Fruit fly (Drosophila melanogaster): ENCODE results near the gene ovo.
A peak's percentile ranks its signal among the peaks of the same experiment; 100 is the strongest.

ovo gene

dm6 chrX:5030110-5030663 is 17.9 kb upstream of the ovo start:
- TF ChIP-seq pan (optimal IDR thresholded peaks at IDR 0.05) (no peak), usp (GFP tag; optimal IDR thresholded peaks at IDR 0.05) (no peak), EcR (GFP tag; optimal IDR thresholded peaks at IDR 0.05) (no peak), psq (optimal IDR thresholded peaks at IDR 0.05) (no peak), Dll (optimal IDR thresholded peaks at IDR 0.05) (no peak), CG8478 (optimal IDR thresholded peaks at IDR 0.05) (no peak)

dm6 chrX:5031297-5031696 is 16.8 kb upstream of the ovo start:
- TF ChIP-seq Dll (optimal IDR thresholded peaks at IDR 0.05): no peak
- TF ChIP-seq usp (GFP tag; optimal IDR thresholded peaks at IDR 0.05): no peak
- TF ChIP-seq EcR (GFP tag; optimal IDR thresholded peaks at IDR 0.05): no peak
- no peak for TF ChIP-seq psq (optimal IDR thresholded peaks at IDR 0.05)
- no peak for TF ChIP-seq CG8478 (optimal IDR thresholded peaks at IDR 0.05)
- no peak for TF ChIP-seq pan (optimal IDR thresholded peaks at IDR 0.05)

- no peak for TF ChIP-seq pan (optimal IDR thresholded peaks at IDR 0.05)
Observed at dm6 chrX:5038411-5038810, 9.7 kb upstream of the ovo start.

- TF ChIP-seq CG8478 (optimal IDR thresholded peaks at IDR 0.05): no peak
- no peak for TF ChIP-seq pan (optimal IDR thresholded peaks at IDR 0.05)
- TF ChIP-seq Dll (optimal IDR thresholded peaks at IDR 0.05): no peak
Observed at dm6 chrX:5040098-5040497, 8.0 kb upstream of the ovo start.

- no peak for TF ChIP-seq CG8478 (optimal IDR thresholded peaks at IDR 0.05)
Observed at dm6 chrX:5041525-5042454, 6.3 kb upstream of the ovo start.

- peak; percentile 93 for TF ChIP-seq pan (optimal IDR thresholded peaks at IDR 0.05)
- TF ChIP-seq psq (optimal IDR thresholded peaks at IDR 0.05): no peak
- no peak for TF ChIP-seq EcR (GFP tag; optimal IDR thresholded peaks at IDR 0.05)
- no peak for TF ChIP-seq usp (GFP tag; optimal IDR thresholded peaks at IDR 0.05)
- TF ChIP-seq Dll (optimal IDR thresholded peaks at IDR 0.05): no peak
Observed at dm6 chrX:5044433-5045110, 3.5 kb upstream of the ovo start.

- TF ChIP-seq Dll (optimal IDR thresholded peaks at IDR 0.05): no peak
- no peak for TF ChIP-seq usp (GFP tag; optimal IDR thresholded peaks at IDR 0.05)
- TF ChIP-seq CG8478 (optimal IDR thresholded peaks at IDR 0.05): no peak
- TF ChIP-seq pan (optimal IDR thresholded peaks at IDR 0.05): no peak
- TF ChIP-seq EcR (GFP tag; optimal IDR thresholded peaks at IDR 0.05): no peak
- TF ChIP-seq psq (optimal IDR thresholded peaks at IDR 0.05): no peak
Observed at dm6 chrX:5045158-5045557, 2.9 kb upstream of the ovo start.

- TF ChIP-seq pan (optimal IDR thresholded peaks at IDR 0.05) (no peak), usp (GFP tag; optimal IDR thresholded peaks at IDR 0.05) (no peak), Dll (optimal IDR thresholded peaks at IDR 0.05) (no peak), CG8478 (optimal IDR thresholded peaks at IDR 0.05) (no peak), EcR (GFP tag; optimal IDR thresholded peaks at IDR 0.05) (no peak), psq (optimal IDR thresholded peaks at IDR 0.05) (no peak)
Observed at dm6 chrX:5046256-5046894, 1.7 kb upstream of the ovo start.

- TF ChIP-seq psq (optimal IDR thresholded peaks at IDR 0.05) (no peak), Dll (optimal IDR thresholded peaks at IDR 0.05) (no peak), EcR (GFP tag; optimal IDR thresholded peaks at IDR 0.05) (no peak), usp (GFP tag; optimal IDR thresholded peaks at IDR 0.05) (no peak), CG8478 (optimal IDR thresholded peaks at IDR 0.05) (no peak), pan (optimal IDR thresholded peaks at IDR 0.05) (no peak)
Observed at dm6 chrX:5046895-5047306, 1.2 kb upstream of the ovo start.

dm6 chrX:5051049-5051448 is 3.0 kb downstream of the ovo start:
- no peak for TF ChIP-seq pan (optimal IDR thresholded peaks at IDR 0.05)
- TF ChIP-seq usp (GFP tag; optimal IDR thresholded peaks at IDR 0.05): no peak
- TF ChIP-seq Dll (optimal IDR thresholded peaks at IDR 0.05): no peak
- TF ChIP-seq EcR (GFP tag; optimal IDR thresholded peaks at IDR 0.05): no peak
- no peak for TF ChIP-seq CG8478 (optimal IDR thresholded peaks at IDR 0.05)
- no peak for TF ChIP-seq psq (optimal IDR thresholded peaks at IDR 0.05)

dm6 chrX:5052994-5053393 is 4.9 kb downstream of the ovo start:
- TF ChIP-seq psq (optimal IDR thresholded peaks at IDR 0.05) (no peak), CG8478 (optimal IDR thresholded peaks at IDR 0.05) (no peak), EcR (GFP tag; optimal IDR thresholded peaks at IDR 0.05) (no peak), usp (GFP tag; optimal IDR thresholded peaks at IDR 0.05) (no peak), Dll (optimal IDR thresholded peaks at IDR 0.05) (no peak), pan (optimal IDR thresholded peaks at IDR 0.05) (no peak)

- TF ChIP-seq CG8478 (optimal IDR thresholded peaks at IDR 0.05) (no peak), pan (optimal IDR thresholded peaks at IDR 0.05) (no peak), EcR (GFP tag; optimal IDR thresholded peaks at IDR 0.05) (no peak), psq (optimal IDR thresholded peaks at IDR 0.05) (no peak)
Observed at dm6 chrX:5055011-5055410, 6.9 kb downstream of the ovo start.

Measured in whole organism.